Fruit fly (Drosophila melanogaster) whole organism, embryonic: ENCODE data around the gene CG14545.

Experiments
- Bdp1 ChIP-seq: fragments of 200-800 bp; sonication (Bioruptor generic); optimal IDR thresholded peaks from 3 replicates; lab custom pipeline; 2016; ENCODE audit warnings: missing biosample characterization, missing genetic modification characterization
- Bgb ChIP-seq: fragments of 200-800 bp; sonication (Bioruptor generic); IDR thresholded peaks from 2 replicates; pipeline ENCODE4 v1.3.6; 2022; ENCODE audit warnings: missing biosample characterization, missing genetic modification characterization; ENCODE audit not compliant: partially characterized antibody
- Bteb2 ChIP-seq: fragments of 200-800 bp; sonication (Bioruptor generic); optimal IDR thresholded peaks from 2 replicates; lab custom pipeline; 2016; ENCODE audit warnings: missing biosample characterization, missing genetic modification characterization
- CG13287 ChIP-seq: fragments of 200-800 bp; sonication (Bioruptor generic); IDR thresholded peaks from 2 replicates; pipeline ENCODE4 v1.3.6; 2022; ENCODE audit warnings: missing biosample characterization, missing genetic modification characterization; ENCODE audit not compliant: partially characterized antibody
- CG14050 ChIP-seq: fragments of 200-800 bp; sonication (Bioruptor generic); IDR thresholded peaks from 3 replicates; pipeline ENCODE4 v1.3.6; 2022; ENCODE audit warnings: missing biosample characterization, missing genetic modification characterization
- CG18476 ChIP-seq: fragments of 200-800 bp; sonication (Bioruptor generic); optimal IDR thresholded peaks from 2 replicates; lab custom pipeline; 2016; ENCODE audit warnings: missing biosample characterization, mild to moderate bottlenecking, missing genetic modification characterization
- CG18764 ChIP-seq: fragments of 200-800 bp; sonication (Bioruptor generic); optimal IDR thresholded peaks from 3 replicates; lab custom pipeline; 2016; ENCODE audit warnings: missing biosample characterization, missing genetic modification characterization
- CG30020 ChIP-seq: fragments of 200-800 bp; optimal IDR thresholded peaks from 2 replicates; lab custom pipeline; 2019; ENCODE audit warnings: missing biosample characterization, mild to moderate bottlenecking, missing genetic modification characterization, moderate library complexity
- CG32767 ChIP-seq: fragments of 200-800 bp; sonication (Bioruptor generic); IDR thresholded peaks from 2 replicates; pipeline ENCODE4 v1.3.6; 2022; ENCODE audit warnings: missing biosample characterization, missing genetic modification characterization
- CG32772 ChIP-seq: fragments of 200-800 bp; sonication (Bioruptor generic); IDR thresholded peaks from 2 replicates; pipeline ENCODE4 v1.3.6; 2022; ENCODE audit warnings: missing biosample characterization, missing genetic modification characterization
- CG3407 ChIP-seq: fragments of 200-800 bp; sonication (Bioruptor generic); optimal IDR thresholded peaks from 2 replicates; lab custom pipeline; 2018; ENCODE audit warnings: missing biosample characterization, mild to moderate bottlenecking, missing genetic modification characterization
- CG34422 ChIP-seq: fragments of 200-800 bp; sonication (Bioruptor generic); IDR thresholded peaks from 3 replicates; pipeline ENCODE4 v1.3.6; 2022; ENCODE audit warnings: missing biosample characterization, missing genetic modification characterization
- CG3847 ChIP-seq: fragments of 200-800 bp; sonication (Bioruptor generic); IDR thresholded peaks from 2 replicates; pipeline ENCODE4 v1.3.6; 2022; ENCODE audit warnings: missing biosample characterization, missing genetic modification characterization
- CG4617 ChIP-seq: fragments of 200-800 bp; sonication (Bioruptor generic); optimal IDR thresholded peaks from 3 replicates; lab custom pipeline; 2016; ENCODE audit warnings: missing biosample characterization, missing genetic modification characterization, borderline replicate concordance
- CG6272 ChIP-seq: fragments of 200-800 bp; sonication (Bioruptor generic); IDR thresholded peaks from 2 replicates; pipeline ENCODE4 v1.3.6; 2022; ENCODE audit warnings: missing biosample characterization, missing genetic modification characterization
- CG6813 ChIP-seq: fragments of 200-800 bp; sonication (Bioruptor generic); optimal IDR thresholded peaks from 2 replicates; lab custom pipeline; 2017; ENCODE audit warnings: missing biosample characterization, missing genetic modification characterization, mild to moderate bottlenecking, moderate library complexity, missing genetic modification reagents
- CG7556 ChIP-seq: fragments of 200-800 bp; sonication (Bioruptor generic); optimal IDR thresholded peaks from 2 replicates; lab custom pipeline; 2017; ENCODE audit warnings: missing biosample characterization, mild to moderate bottlenecking, missing genetic modification characterization
- CG8388 ChIP-seq: fragments of 200-800 bp; sonication (Bioruptor generic); optimal IDR thresholded peaks from 2 replicates; lab custom pipeline; 2019; ENCODE audit warnings: missing biosample characterization, mild to moderate bottlenecking, missing genetic modification characterization, moderate library complexity
- CG8478 ChIP-seq: fragments of >200 bp; optimal IDR thresholded peaks from 2 replicates; lab custom pipeline; 2018
- CG9215 ChIP-seq: fragments of 200-800 bp; sonication (Bioruptor generic); IDR thresholded peaks from 2 replicates; pipeline ENCODE4 v1.3.6; 2022; ENCODE audit warnings: missing biosample characterization, missing genetic modification characterization
- CG9797 ChIP-seq: fragments of 200-800 bp; sonication (Bioruptor generic); optimal IDR thresholded peaks from 3 replicates; lab custom pipeline; 2018; ENCODE audit warnings: missing biosample characterization, mild to moderate bottlenecking, missing genetic modification characterization
- Deaf1 ChIP-seq: fragments of 200-800 bp; optimal IDR thresholded peaks from 3 replicates; lab custom pipeline; 2019; ENCODE audit warnings: missing biosample characterization, mild to moderate bottlenecking, missing genetic modification characterization, moderate library complexity
- Dp ChIP-seq: fragments of 200-800 bp; sonication (Bioruptor generic); optimal IDR thresholded peaks from 2 replicates; lab custom pipeline; 2018; ENCODE audit warnings: missing biosample characterization, mild to moderate bottlenecking, missing genetic modification characterization, moderate library complexity
- E2f2 ChIP-seq: fragments of 200-800 bp; sonication (Bioruptor generic); IDR thresholded peaks from 2 replicates; pipeline ENCODE4 v1.3.6; 2022; ENCODE audit warnings: missing biosample characterization, missing genetic modification characterization
- Ets97D ChIP-seq: fragments of 200-800 bp; sonication (Bioruptor generic); optimal IDR thresholded peaks from 3 replicates; lab custom pipeline; 2016; ENCODE audit warnings: missing biosample characterization, missing genetic modification characterization
- HmgD ChIP-seq: fragments of 200-800 bp; sonication (Bioruptor generic); optimal IDR thresholded peaks from 3 replicates; lab custom pipeline; 2016; ENCODE audit warnings: missing biosample characterization, missing genetic modification characterization
- MESR4 ChIP-seq: fragments of 200-800 bp; sonication (Bioruptor generic); optimal IDR thresholded peaks from 2 replicates; lab custom pipeline; 2018; ENCODE audit warnings: missing biosample characterization, mild to moderate bottlenecking, missing genetic modification characterization, moderate library complexity
- NC2α ChIP-seq: fragments of 200-800 bp; sonication (Bioruptor generic); optimal IDR thresholded peaks from 2 replicates; lab custom pipeline; 2016; ENCODE audit warnings: missing biosample characterization, missing genetic modification characterization
- NC2β ChIP-seq: fragments of 200-800 bp; sonication (Bioruptor generic); optimal IDR thresholded peaks from 2 replicates; lab custom pipeline; 2016; ENCODE audit warnings: missing biosample characterization, missing genetic modification characterization
- Sry-β ChIP-seq: fragments of 200-800 bp; sonication (Bioruptor generic); optimal IDR thresholded peaks from 2 replicates; lab custom pipeline; 2018; ENCODE audit warnings: missing biosample characterization, mild to moderate bottlenecking, missing genetic modification characterization, moderate library complexity
- ab ChIP-seq: fragments of 200-800 bp; sonication (Bioruptor generic); optimal IDR thresholded peaks from 2 replicates; lab custom pipeline; 2016; ENCODE audit warnings: missing biosample characterization, missing genetic modification characterization
- al ChIP-seq: fragments of 200-800 bp; sonication (Bioruptor generic); IDR thresholded peaks from 2 replicates; pipeline ENCODE4 v1.3.6; 2022; ENCODE audit warnings: missing biosample characterization, missing genetic modification characterization
- amos ChIP-seq: fragments of 200-800 bp; sonication (Bioruptor generic); IDR thresholded peaks from 2 replicates; pipeline ENCODE4 v1.3.6; 2022; ENCODE audit warnings: missing biosample characterization, missing genetic modification characterization; ENCODE audit not compliant: partially characterized antibody
- dmrt99B ChIP-seq: fragments of 200-800 bp; sonication (Bioruptor generic); optimal IDR thresholded peaks from 2 replicates; lab custom pipeline; 2018; ENCODE audit warnings: missing biosample characterization, mild to moderate bottlenecking, missing genetic modification characterization, moderate library complexity
- esg ChIP-seq: fragments of 200-800 bp; sonication (Bioruptor generic); conservative IDR thresholded peaks from 2 replicates; pipeline ENCODE4 v1.3.6; 2022; ENCODE audit warnings: missing biosample characterization, missing genetic modification characterization
- gfzf ChIP-seq: fragments of 200-800 bp; sonication (Bioruptor generic); optimal IDR thresholded peaks from 2 replicates; lab custom pipeline; 2016; ENCODE audit warnings: missing biosample characterization, mild to moderate bottlenecking, missing genetic modification characterization, moderate library complexity
- grn ChIP-seq: fragments of 200-800 bp; sonication (Bioruptor generic); optimal IDR thresholded peaks from 3 replicates; lab custom pipeline; 2017; ENCODE audit warnings: missing biosample characterization, missing genetic modification characterization
- ham ChIP-seq: fragments of 200-800 bp; sonication (Bioruptor generic); IDR thresholded peaks from 2 replicates; pipeline ENCODE4 v1.3.6; 2022; ENCODE audit warnings: missing biosample characterization, missing genetic modification characterization
- nmo ChIP-seq: fragments of 200-800 bp; sonication (Bioruptor generic); optimal IDR thresholded peaks from 2 replicates; lab custom pipeline; 2018; ENCODE audit warnings: missing biosample characterization, mild to moderate bottlenecking, missing genetic modification characterization, moderate library complexity
- pita ChIP-seq: fragments of 200-800 bp; sonication (Bioruptor generic); optimal IDR thresholded peaks from 2 replicates; lab custom pipeline; 2017; ENCODE audit warnings: missing biosample characterization, mild to moderate bottlenecking, missing genetic modification characterization
- pzg ChIP-seq: fragments of 200-800 bp; sonication (Bioruptor generic); optimal IDR thresholded peaks from 3 replicates; lab custom pipeline; 2018; ENCODE audit warnings: missing biosample characterization, mild to moderate bottlenecking, missing genetic modification characterization, moderate library complexity
- sc ChIP-seq, 3 experiments: fragments of >200 bp in 2 of 3; fragments of 200-800 bp in 1 of 3; sonication (Bioruptor generic) in 1 of 3; optimal IDR thresholded peaks; 2 replicates in 2 of 3; 3 replicates in 1 of 3; lab custom pipeline; 2017; ENCODE audit warnings: mild to moderate bottlenecking in 1 of 3, missing biosample characterization in 1 of 3, missing genetic modification characterization in 1 of 3, missing genetic modification reagents in 1 of 3
- slbo ChIP-seq: fragments of 200-800 bp; sonication (Bioruptor generic); IDR thresholded peaks from 2 replicates; pipeline ENCODE4 v1.3.6; 2022; ENCODE audit warnings: missing biosample characterization, missing genetic modification characterization
- unc-4 ChIP-seq: fragments of 200-800 bp; sonication (Bioruptor generic); IDR thresholded peaks from 2 replicates; pipeline ENCODE4 v1.3.6; 2022; ENCODE audit warnings: missing biosample characterization, missing genetic modification characterization; ENCODE audit not compliant: partially characterized antibody
- zf30C ChIP-seq: fragments of 200-800 bp; sonication (Bioruptor generic); optimal IDR thresholded peaks from 3 replicates; lab custom pipeline; 2018; ENCODE audit warnings: missing biosample characterization, mild to moderate bottlenecking, missing genetic modification characterization

CG14545 gene

DNA sequence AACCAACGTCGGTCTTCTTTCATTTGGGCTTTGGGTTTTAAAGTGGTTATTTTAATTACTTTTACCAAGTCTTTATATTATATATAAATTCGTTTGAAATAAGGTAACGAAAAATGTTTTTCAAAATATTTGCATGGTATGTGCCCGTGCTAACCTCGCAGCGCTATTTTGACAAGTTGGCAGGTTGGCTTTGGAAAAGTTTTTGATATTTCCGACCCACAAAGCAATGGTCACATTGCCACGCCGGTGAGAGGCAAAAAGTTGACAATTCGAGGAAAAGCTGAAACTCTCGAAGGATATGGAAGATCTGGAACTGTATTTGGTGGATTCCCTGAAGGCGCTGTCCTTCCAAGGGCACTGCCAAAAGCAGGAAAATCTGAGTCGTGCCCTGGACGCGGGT, 42.2 kb upstream of the CG14545 start, which contains the start of gene CG5913 (continued):
- no peak for TF ChIP-seq CG18476 (GFP tag; lab: Kevin White, UChicago)
- peak; percentile 71 for TF ChIP-seq Ets97D (GFP tag; lab: Kevin White, UChicago)
- no peak for TF ChIP-seq CG8388 (GFP tag; lab: Kevin White, UChicago)
- TF ChIP-seq Deaf1 (tag; lab: Kevin White, UChicago) = no peak
- TF ChIP-seq CG6813 (GFP tag; lab: Kevin White, UChicago) = no peak
- peak; percentile 81 for TF ChIP-seq CG4617 (GFP tag; lab: Kevin White, UChicago)
- no peak for TF ChIP-seq CG18764 (GFP tag; lab: Kevin White, UChicago)
- TF ChIP-seq CG9215 (GFP tag; lab: Robert Waterston, UW) = no peak
- TF ChIP-seq unc-4 (GFP tag; lab: Robert Waterston, UW) = peak; percentile 22; the same call in 1 of the 2 replicates
- TF ChIP-seq grn (GFP tag; lab: Kevin White, UChicago) = no peak
- peak; percentile 72 for TF ChIP-seq Sry-β (GFP tag; lab: Kevin White, UChicago)
- TF ChIP-seq CG7556 (GFP tag; lab: Kevin White, UChicago) = no peak
- TF ChIP-seq Dp (GFP tag; lab: Kevin White, UChicago) = peak; percentile 57
- TF ChIP-seq Bteb2 (GFP tag; lab: Kevin White, UChicago) = no peak
- TF ChIP-seq slbo (GFP tag; lab: Robert Waterston, UW) = no peak
- TF ChIP-seq CG3407 (GFP tag; lab: Kevin White, UChicago) = no peak
- TF ChIP-seq dmrt99B = no peak
- TF ChIP-seq CG32767 (GFP tag; lab: Robert Waterston, UW) = no peak
- TF ChIP-seq HmgD (GFP tag; lab: Kevin White, UChicago) = no peak
- TF ChIP-seq sc (optimal IDR thresholded peaks at IDR 0.05; lab: Kevin White, UChicago) = no peak
- TF ChIP-seq sc (GFP tag; optimal IDR thresholded peaks at IDR 0.05; lab: Kevin White, UChicago) = no peak
- TF ChIP-seq MESR4 (GFP tag; lab: Kevin White, UChicago) = peak; percentile 66
- no peak for TF ChIP-seq CG32772
- TF ChIP-seq ham (GFP tag; lab: Robert Waterston, UW) = no peak
- TF ChIP-seq al = no peak
- TF ChIP-seq ab (GFP tag; lab: Kevin White, UChicago) = no peak
- TF ChIP-seq CG13287 = peak; percentile 63; the same call in 1 of the 2 replicates
- no peak for TF ChIP-seq esg
- TF ChIP-seq CG8478 (lab: Kevin White, UChicago) = no peak
- peak; percentile 21; the same call in 1 of the 3 replicates for TF ChIP-seq CG34422 (GFP tag; lab: Robert Waterston, UW)
- no peak for TF ChIP-seq NC2α (GFP tag; lab: Kevin White, UChicago)
- no peak for TF ChIP-seq CG30020 (tag; lab: Kevin White, UChicago)
- TF ChIP-seq NC2β (GFP tag; lab: Kevin White, UChicago) = no peak
- TF ChIP-seq nmo (GFP tag; lab: Kevin White, UChicago) = peak; percentile 13
- TF ChIP-seq Bgb (GFP tag; lab: Robert Waterston, UW) = 0 out of 2 replicates have a peak, but pooled peaks have one; percentile 12
- no peak for TF ChIP-seq zf30C (GFP tag; lab: Kevin White, UChicago)
- peak; percentile 70 for TF ChIP-seq E2f2
- no peak for TF ChIP-seq Bdp1 (GFP tag; lab: Kevin White, UChicago)
- peak; percentile 84 for TF ChIP-seq pzg (GFP tag; lab: Kevin White, UChicago)
- TF ChIP-seq pita (GFP tag; lab: Kevin White, UChicago) = peak; percentile 58
- TF ChIP-seq CG14050 (GFP tag; lab: Robert Waterston, UW) = no peak
- peak; percentile 53 for TF ChIP-seq CG3847 (GFP tag; lab: Robert Waterston, UW)
- peak; percentile 85 for TF ChIP-seq gfzf
- TF ChIP-seq CG9797 (GFP tag; lab: Kevin White, UChicago) = peak; percentile 78
- TF ChIP-seq amos (GFP tag; lab: Robert Waterston, UW) = peak; percentile 31; the same call in 1 of the 2 replicates
- no peak for TF ChIP-seq CG6272 (GFP tag; lab: Robert Waterston, UW)
